Worm (Caenorhabditis elegans) whole organism, L4/young adult: ENCODE results near the gene srw-2.

Experiments used
- W03F9.2 ChIP-seq: fragments of 150-350 bp; optimal IDR thresholded peaks from 2 replicates; lab custom pipeline; 2014; ENCODE audit warnings: missing biosample characterization, missing genetic modification characterization
- dao-5 ChIP-seq: sonication (generic microtip); optimal IDR thresholded peaks from 2 replicates; lab custom pipeline; 2016; ENCODE audit warnings: missing genotype, missing genetic modification characterization, moderate library complexity, missing compliant biosample characterization
- him-1 ChIP-seq: sonication (generic microtip); optimal IDR thresholded peaks from 2 replicates; lab custom pipeline; 2016; ENCODE audit warnings: missing genotype, missing genetic modification reagents, missing genetic modification characterization, missing compliant biosample characterization

DNA sequence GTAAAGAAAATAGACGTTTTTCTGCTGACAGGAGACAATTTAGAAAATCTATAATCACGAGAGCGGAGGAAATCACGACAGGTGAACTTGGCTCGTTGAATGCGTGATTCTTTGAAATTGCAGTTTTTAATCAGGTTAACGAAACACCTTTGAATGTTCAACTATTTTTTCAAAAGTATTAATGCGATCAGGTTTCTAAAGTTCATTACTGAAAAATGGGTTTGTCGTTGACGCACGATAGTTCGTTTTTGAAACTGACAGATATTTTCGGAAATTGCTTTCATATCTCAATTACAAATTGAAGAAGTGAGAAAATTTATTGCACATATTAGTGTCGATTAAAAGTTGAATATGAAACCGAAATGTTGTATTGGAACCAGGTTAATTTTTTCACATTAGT, 14.7 kb upstream of the srw-2 start, which contains the start of gene F54E2.5:
- TF ChIP-seq dao-5 (tag; lab: Kevin White, UChicago) (no peak), him-1 (tag; lab: Kevin White, UChicago) (no peak), W03F9.2 (tag; lab: Kevin White, UChicago) (no peak)
